Worm (Caenorhabditis elegans): ENCODE results near the gene R04B5.7.

- no peak for TF ChIP-seq unc-39 (tag; optimal IDR thresholded peaks at IDR 0.05)
- no peak for TF ChIP-seq ZK546.5 (tag; optimal IDR thresholded peaks at IDR 0.05)
- no peak for TF ChIP-seq nhr-28 (tag; optimal IDR thresholded peaks at IDR 0.05)
- no peak for TF ChIP-seq pqm-1 (tag; optimal IDR thresholded peaks at IDR 0.05)
- no peak for TF ChIP-seq F26F4.8 (GFP tag; conservative IDR thresholded peaks at IDR 0.05)
- TF ChIP-seq F10B5.3 (tag; optimal IDR thresholded peaks at IDR 0.05) = no peak
- no peak for TF ChIP-seq nhr-6 (tag; optimal IDR thresholded peaks at IDR 0.05)
- no peak for TF ChIP-seq F37D6.2 (tag; optimal IDR thresholded peaks at IDR 0.05)
- TF ChIP-seq lsy-2 (tag; optimal IDR thresholded peaks at IDR 0.05) = no peak
- TF ChIP-seq ceh-82 (tag; optimal IDR thresholded peaks at IDR 0.05) = no peak
- no peak for TF ChIP-seq zag-1 (tag; optimal IDR thresholded peaks at IDR 0.05)
- TF ChIP-seq aly-2 (tag; optimal IDR thresholded peaks at IDR 0.05) = no peak
Observed at ce11 chrV:10047189-10047588, 43.2 kb downstream of the R04B5.7 start.

Data from whole organism, L4 larva.